Worm (Caenorhabditis elegans) whole organism, L3 larva: ENCODE measurements around the gene C05C8.7.

Experiments used
- pqm-1 ChIP-seq: fragments of 150-350 bp; optimal IDR thresholded peaks from 2 replicates; lab custom pipeline; 2017; ENCODE audit warnings: missing biosample characterization, missing genetic modification characterization, inconsistent platforms
- snpc-4 ChIP-seq: fragments of 150-350 bp; optimal IDR thresholded peaks from 2 replicates; lab custom pipeline; 2014; ENCODE audit warnings: missing biosample characterization, missing genetic modification characterization

DNA sequence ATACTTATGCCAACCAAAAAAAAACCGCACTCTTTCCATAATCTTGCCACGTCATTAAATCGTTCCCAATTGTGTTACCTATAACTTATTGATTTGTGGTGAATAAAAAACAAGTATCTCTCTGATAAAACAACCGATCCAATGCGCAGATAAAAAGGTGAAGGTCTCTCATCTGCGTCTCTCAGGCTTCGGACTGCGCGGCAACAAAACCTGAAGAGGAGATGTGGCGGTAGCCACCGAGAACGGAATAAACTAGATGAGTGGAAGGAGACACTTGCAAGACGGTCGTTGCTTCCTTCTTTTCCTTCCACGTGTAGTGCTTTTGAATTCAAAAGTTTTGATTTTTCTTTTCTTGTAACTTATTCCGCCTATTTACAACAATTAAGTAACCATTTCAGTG lies 21.9 kb downstream of the C05C8.7 start, which contains the start of gene fkb-3:
- TF ChIP-seq snpc-4 (tag; lab: Kevin White, UChicago) (no peak), pqm-1 (tag; lab: Kevin White, UChicago) (no peak)
